Worm (Caenorhabditis elegans) whole organism, L4 larva: ENCODE measurements around the gene npr-43.

ENCODE experiments used
- F37D6.2 ChIP-seq: sonication (generic microtip); optimal IDR thresholded peaks from 2 replicates; lab custom pipeline; 2016; ENCODE audit warnings: mild to moderate bottlenecking, missing genetic modification characterization, missing compliant biosample characterization
- F49E8.2 ChIP-seq: sonication (generic microtip); optimal IDR thresholded peaks from 2 replicates; lab custom pipeline; 2016; ENCODE audit warnings: missing compliant biosample characterization, mild to moderate bottlenecking, missing genetic modification characterization, borderline replicate concordance
- ceh-20 ChIP-seq: fragments of 200-800 bp; sonication (Bioruptor generic); IDR thresholded peaks from 2 replicates; pipeline ENCODE4 v1.3.6; 2022; ENCODE audit warnings: missing genetic modification reagents, missing genetic modification characterization, missing compliant biosample characterization
- ceh-28 ChIP-seq: fragments of 150-350 bp; optimal IDR thresholded peaks from 2 replicates; lab custom pipeline; 2014; ENCODE audit warnings: missing biosample characterization, missing genetic modification reagents, missing genetic modification characterization
- dpl-1 ChIP-seq: fragments of 150-350 bp; optimal IDR thresholded peaks from 2 replicates; lab custom pipeline; 2014; ENCODE audit warnings: missing biosample characterization, missing genetic modification reagents, missing genetic modification characterization
- egl-43 ChIP-seq: fragments of 200-800 bp; sonication (Bioruptor generic); IDR thresholded peaks from 2 replicates; pipeline ENCODE4 v1.3.6; 2022; ENCODE audit warnings: missing genetic modification reagents, missing genetic modification characterization, missing compliant biosample characterization
- fkh-10 ChIP-seq: fragments of 150-350 bp; optimal IDR thresholded peaks from 2 replicates; lab custom pipeline; 2014; ENCODE audit warnings: missing biosample characterization, missing genetic modification reagents, missing genetic modification characterization
- gei-8 ChIP-seq: fragments of 200-800 bp; sonication (Bioruptor generic); optimal IDR thresholded peaks from 2 replicates; lab custom pipeline; 2018; ENCODE audit warnings: mild to moderate bottlenecking, missing genetic modification characterization, missing compliant biosample characterization
- lin-29 ChIP-seq: fragments of 200-800 bp; sonication (Bioruptor generic); IDR thresholded peaks from 2 replicates; pipeline ENCODE4 v1.3.6; 2022; ENCODE audit warnings: missing genetic modification reagents, missing genetic modification characterization, missing compliant biosample characterization
- lir-3 ChIP-seq: sonication (generic microtip); optimal IDR thresholded peaks from 2 replicates; lab custom pipeline; 2016; ENCODE audit warnings: mild to moderate bottlenecking, missing genetic modification characterization, missing compliant biosample characterization
- lsy-2 ChIP-seq, 2 experiments: fragments of 150-350 bp in 1 of 2; sonication (generic microtip) in 1 of 2; optimal IDR thresholded peaks; 2 replicates each; lab custom pipeline; 2014 to 2017; ENCODE audit warnings: missing biosample characterization in 2 of 2, missing genetic modification characterization in 2 of 2
- nhr-25 ChIP-seq: sonication (generic microtip); optimal IDR thresholded peaks from 2 replicates; lab custom pipeline; 2017; ENCODE audit warnings: missing genetic modification characterization, mild to moderate bottlenecking, missing compliant biosample characterization, antibody characterized with exemption, moderate library complexity, borderline replicate concordance; ENCODE audit not compliant: insufficient read depth
- nhr-76 ChIP-seq: fragments of 150-350 bp; optimal IDR thresholded peaks from 2 replicates; lab custom pipeline; 2014; ENCODE audit warnings: missing biosample characterization, missing genetic modification characterization
- vab-7 ChIP-seq: fragments of 200-800 bp; sonication (Bioruptor generic); IDR thresholded peaks from 2 replicates; pipeline ENCODE4 v1.3.6; 2022; ENCODE audit warnings: missing genetic modification reagents, missing genetic modification characterization, missing compliant biosample characterization

DNA sequence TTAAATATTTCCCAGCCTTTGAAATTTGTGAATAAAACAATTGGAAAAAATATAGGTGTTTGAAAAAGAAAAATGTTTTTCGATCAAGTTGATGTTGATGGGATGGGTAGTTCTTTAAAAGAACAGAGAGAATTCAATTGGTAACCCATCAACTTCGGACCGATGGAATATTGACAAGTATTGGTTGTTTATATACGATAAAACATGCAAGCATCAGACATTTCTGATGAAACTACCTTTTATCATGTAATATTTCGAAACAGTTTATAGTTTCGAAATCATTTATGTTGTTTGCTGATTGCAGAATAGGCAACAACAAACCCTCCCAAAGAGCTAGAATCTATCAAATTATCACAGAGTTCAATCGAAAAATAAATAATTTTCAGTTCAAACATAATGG lies 31.0 kb upstream of the npr-43 start:
- TF ChIP-seq ceh-20: no peak
- no peak for TF ChIP-seq F49E8.2 (tag; lab: Kevin White, UChicago)
- TF ChIP-seq lsy-2 (tag; optimal IDR thresholded peaks at IDR 0.05; lab: Kevin White, UChicago): no peak
- TF ChIP-seq nhr-25 (tag; lab: Kevin White, UChicago): no peak
- no peak for TF ChIP-seq dpl-1 (GFP tag; lab: Kevin White, UChicago)
- TF ChIP-seq lin-29 (GFP tag; lab: Robert Waterston, UW): no peak
- TF ChIP-seq nhr-76 (tag; lab: Kevin White, UChicago): no peak
- TF ChIP-seq egl-43 (GFP tag; lab: Robert Waterston, UW): no peak
- no peak for TF ChIP-seq fkh-10 (GFP tag; lab: Kevin White, UChicago)
- TF ChIP-seq vab-7 (GFP tag; lab: Robert Waterston, UW): no peak
- TF ChIP-seq ceh-28 (tag; lab: Kevin White, UChicago): no peak
- TF ChIP-seq F37D6.2 (tag; lab: Kevin White, UChicago): no peak
- TF ChIP-seq lir-3 (tag; lab: Kevin White, UChicago): no peak
- no peak for TF ChIP-seq gei-8 (GFP tag; lab: Kevin White, UChicago)
